Worm (Caenorhabditis elegans): ENCODE data around the gene Y53F4B.24.
"Not testable (repeated sequence)": the region's sequence is repeated elsewhere in the genome, so short reads cannot be mapped to it uniquely, and the experiment has no call there.

- TF ChIP-seq sea-2 (GFP tag; IDR thresholded peaks at IDR 0.05); nhr-27 (tag; optimal IDR thresholded peaks at IDR 0.05); madf-6 (GFP tag; IDR thresholded peaks at IDR 0.05); unc-62 (GFP tag; optimal IDR thresholded peaks at IDR 0.05); ztf-25 (GFP tag; IDR thresholded peaks at IDR 0.05): not testable (repeated sequence)
These were observed 6.6 kb upstream of the Y53F4B.24 start, which contains the start of gene Y53F4B.26 for ce11 chrII:15140881-15141280.

Measured in whole organism, young adult.